Worm (Caenorhabditis elegans): ENCODE measurements around the gene scyl-1.
A peak's percentile ranks its signal among the peaks of the same experiment; 100 is the strongest.

ce11 chrV:13024499-13024898 lies 17.0 kb downstream of the scyl-1 start:
- no peak for TF ChIP-seq T22C8.4 (GFP tag; IDR thresholded peaks at IDR 0.05)
- 0 out of 2 replicates have a peak, but pooled peaks have one; percentile 11 for TF ChIP-seq flt-1 (GFP tag; IDR thresholded peaks at IDR 0.05)
- no peak for TF ChIP-seq ztf-23 (GFP tag; IDR thresholded peaks at IDR 0.05)
- TF ChIP-seq cog-1 (tag; optimal IDR thresholded peaks at IDR 0.05) = no peak
- no peak for TF ChIP-seq ztf-29 (GFP tag; IDR thresholded peaks at IDR 0.05)
- no peak for TF ChIP-seq tab-1 (GFP tag; IDR thresholded peaks at IDR 0.05)
- no peak for TF ChIP-seq med-1 (GFP tag; optimal IDR thresholded peaks at IDR 0.05; ENCODE audit: insufficient read depth)

Data from whole organism, midembryonic.